Fruit fly (Drosophila melanogaster) whole organism, prepupa: ENCODE results near the gene Sgs5bis.

ENCODE experiments used
- Blimp-1 ChIP-seq: fragments of 200-800 bp; sonication (Bioruptor generic); optimal IDR thresholded peaks from 3 replicates; lab custom pipeline; 2017; ENCODE audit warnings: missing biosample characterization, missing genetic modification characterization, mild to moderate bottlenecking, moderate library complexity, missing genetic modification reagents
- CG10669 ChIP-seq: fragments of 200-800 bp; sonication (Bioruptor generic); optimal IDR thresholded peaks from 3 replicates; lab custom pipeline; 2018; ENCODE audit warnings: missing biosample characterization, mild to moderate bottlenecking, missing genetic modification characterization, moderate library complexity
- CG11294 ChIP-seq: fragments of 200-800 bp; sonication (Bioruptor generic); IDR thresholded peaks from 2 replicates; pipeline ENCODE4 v1.3.6; 2022; ENCODE audit warnings: missing biosample characterization, missing genetic modification characterization
- CG11762 ChIP-seq: fragments of 200-800 bp; sonication (Bioruptor generic); optimal IDR thresholded peaks from 3 replicates; lab custom pipeline; 2016; ENCODE audit warnings: missing biosample characterization, missing genetic modification characterization; ENCODE audit not compliant: insufficient read depth
- CG11902 ChIP-seq: fragments of 200-800 bp; sonication (Bioruptor generic); optimal IDR thresholded peaks from 3 replicates; lab custom pipeline; 2016; ENCODE audit warnings: missing biosample characterization, missing genetic modification characterization
- CG16779 ChIP-seq: fragments of 200-800 bp; sonication (Bioruptor generic); optimal IDR thresholded peaks from 3 replicates; lab custom pipeline; 2017; ENCODE audit warnings: missing biosample characterization, mild to moderate bottlenecking, missing genetic modification characterization
- CG3032 ChIP-seq: fragments of 200-800 bp; optimal IDR thresholded peaks from 2 replicates; lab custom pipeline; 2019; ENCODE audit warnings: missing biosample characterization, mild to moderate bottlenecking, missing genetic modification characterization, moderate library complexity
- CG31627 ChIP-seq: fragments of 200-800 bp; sonication (Bioruptor generic); optimal IDR thresholded peaks from 3 replicates; lab custom pipeline; 2016; ENCODE audit warnings: missing biosample characterization, missing genetic modification characterization
- CG32006 ChIP-seq: fragments of 200-800 bp; sonication (Bioruptor generic); optimal IDR thresholded peaks from 3 replicates; lab custom pipeline; 2017; ENCODE audit warnings: missing biosample characterization, mild to moderate bottlenecking, missing genetic modification characterization
- CG3919 ChIP-seq: fragments of 200-800 bp; sonication (Bioruptor generic); optimal IDR thresholded peaks from 3 replicates; lab custom pipeline; 2016; ENCODE audit warnings: missing biosample characterization, missing genetic modification characterization
- CG6854 ChIP-seq: fragments of 200-800 bp; sonication (Bioruptor generic); optimal IDR thresholded peaks from 2 replicates; lab custom pipeline; 2017; ENCODE audit warnings: missing biosample characterization, mild to moderate bottlenecking, missing genetic modification characterization
- CG7368 ChIP-seq: fragments of 200-800 bp; sonication (Bioruptor generic); optimal IDR thresholded peaks from 3 replicates; lab custom pipeline; 2016; ENCODE audit warnings: missing biosample characterization, missing genetic modification characterization
- CG8119 ChIP-seq: fragments of 200-800 bp; sonication (Bioruptor generic); IDR thresholded peaks from 3 replicates; pipeline ENCODE4 v1.3.6; 2022; ENCODE audit warnings: missing biosample characterization, missing genetic modification characterization
- CG9139 ChIP-seq: fragments of 200-800 bp; sonication (Bioruptor generic); optimal IDR thresholded peaks from 3 replicates; lab custom pipeline; 2017; ENCODE audit warnings: missing biosample characterization, mild to moderate bottlenecking, missing genetic modification characterization
- Eip75B ChIP-seq: fragments of 200-800 bp; sonication (Bioruptor generic); optimal IDR thresholded peaks from 3 replicates; lab custom pipeline; 2016; ENCODE audit warnings: missing biosample characterization, missing genetic modification characterization
- Eip78C ChIP-seq: fragments of 200-800 bp; sonication (Bioruptor generic); peaks from one replicate; lab custom pipeline; 2016; ENCODE audit warnings: missing biosample characterization, missing genetic modification characterization
- Gug ChIP-seq: fragments of 200-800 bp; sonication (Bioruptor generic); IDR thresholded peaks from 2 replicates; pipeline ENCODE4 v1.3.6; 2022; ENCODE audit warnings: missing biosample characterization, missing genetic modification characterization
- Hr39 ChIP-seq: fragments of 200-800 bp; sonication (Bioruptor generic); optimal IDR thresholded peaks from 2 replicates; lab custom pipeline; 2016; ENCODE audit warnings: missing biosample characterization, missing genetic modification characterization
- Hr4 ChIP-seq: fragments of 200-800 bp; sonication (Bioruptor generic); optimal IDR thresholded peaks from 3 replicates; lab custom pipeline; 2016; ENCODE audit warnings: missing biosample characterization, missing genetic modification characterization
- OdsH ChIP-seq: fragments of 200-800 bp; sonication (Bioruptor generic); optimal IDR thresholded peaks from 3 replicates; lab custom pipeline; 2016; ENCODE audit warnings: missing biosample characterization, missing genetic modification characterization
- cyc ChIP-seq: fragments of 200-800 bp; sonication (Bioruptor generic); optimal IDR thresholded peaks from 3 replicates; lab custom pipeline; 2016; ENCODE audit warnings: missing biosample characterization, missing genetic modification characterization
- dac ChIP-seq: fragments of 200-800 bp; sonication (Bioruptor generic); optimal IDR thresholded peaks from 2 replicates; lab custom pipeline; 2017; ENCODE audit warnings: missing biosample characterization, mild to moderate bottlenecking, missing genetic modification characterization
- dsx ChIP-seq: fragments of 200-800 bp; optimal IDR thresholded peaks from 3 replicates; lab custom pipeline; 2019; ENCODE audit warnings: missing biosample characterization, mild to moderate bottlenecking, missing genetic modification characterization, moderate library complexity; ENCODE audit not compliant: poor library complexity, severe bottlenecking
- fd59A ChIP-seq: fragments of 200-800 bp; sonication (Bioruptor generic); optimal IDR thresholded peaks from 2 replicates; lab custom pipeline; 2017; ENCODE audit warnings: missing biosample characterization, mild to moderate bottlenecking, missing genetic modification characterization, missing genetic modification reagents
- fkh ChIP-seq: fragments of 200-800 bp; sonication (Bioruptor generic); optimal IDR thresholded peaks from 3 replicates; lab custom pipeline; 2017; ENCODE audit warnings: missing biosample characterization, mild to moderate bottlenecking, missing genetic modification characterization, moderate library complexity
- net ChIP-seq: fragments of 200-800 bp; sonication (Bioruptor generic); optimal IDR thresholded peaks from 3 replicates; lab custom pipeline; 2016; ENCODE audit warnings: missing biosample characterization, missing genetic modification characterization
- salr ChIP-seq, 2 experiments: fragments of 200-800 bp; sonication (Bioruptor generic); optimal IDR thresholded peaks; 3 replicates each; lab custom pipeline; 2016 to 2018; ENCODE audit warnings: missing biosample characterization in 2 of 2, missing genetic modification characterization in 2 of 2, mild to moderate bottlenecking in 1 of 2
- spab ChIP-seq: fragments of 200-800 bp; sonication (Bioruptor generic); optimal IDR thresholded peaks from 2 replicates; lab custom pipeline; 2017; ENCODE audit warnings: missing biosample characterization, mild to moderate bottlenecking, missing genetic modification characterization, missing genetic modification reagents
- svp ChIP-seq: fragments of 200-800 bp; sonication (Bioruptor generic); peaks from one replicate; lab custom pipeline; 2016; ENCODE audit warnings: missing biosample characterization, missing genetic modification characterization
- topi ChIP-seq: fragments of 200-800 bp; sonication (Bioruptor generic); optimal IDR thresholded peaks from 3 replicates; lab custom pipeline; 2016; ENCODE audit warnings: missing biosample characterization, missing genetic modification characterization
- vri ChIP-seq: fragments of 200-800 bp; sonication (Bioruptor generic); optimal IDR thresholded peaks from 3 replicates; lab custom pipeline; 2016; ENCODE audit warnings: missing biosample characterization, mild to moderate bottlenecking, missing genetic modification characterization

The Sgs5bis gene

dm6 chr3R:17619726-17620282, 25.6 kb downstream of the Sgs5bis start (continued):
- TF ChIP-seq Blimp-1 (no peak), topi (peak; percentile 0), CG6854 (peak; percentile 73), CG11762 (GFP tag; lab: Kevin White, UChicago) (peak; percentile 32), Eip75B (peak; percentile 10), dsx (GFP tag; lab: Kevin White, UChicago) (peak; percentile 79), vri (peak; percentile 42), CG8119 (GFP tag; lab: Robert Waterston, UW) (peak; percentile 82), net (peak; percentile 36), dac (GFP tag; lab: Kevin White, UChicago) (no peak), OdsH (GFP tag; lab: Kevin White, UChicago) (no peak), CG32006 (GFP tag; lab: Kevin White, UChicago) (peak; percentile 33), fkh (GFP tag; lab: Kevin White, UChicago) (peak; percentile 78), spab (peak; percentile 60), CG3919 (GFP tag; lab: Kevin White, UChicago) (peak; percentile 38), CG16779 (peak; percentile 80), CG9139 (GFP tag; lab: Kevin White, UChicago) (peak; percentile 88), Hr4 (no peak), CG3032 (tag; lab: Kevin White, UChicago) (peak; percentile 57), CG11902 (GFP tag; lab: Kevin White, UChicago) (no peak), CG11294 (GFP tag; lab: Robert Waterston, UW) (no peak), CG10669 (peak; percentile 48)

- TF ChIP-seq Eip78C (GFP tag; lab: Kevin White, UChicago), result peak; percentile 46
- TF ChIP-seq Hr39 (GFP tag; lab: Kevin White, UChicago), result no peak
Measured at dm6 chr3R:17622062-17622766, 28.0 kb downstream of the Sgs5bis start, which contains the start of gene CG14323. Gene CG14323 (minus strand): TSS chr3R:17622112.

DNA sequence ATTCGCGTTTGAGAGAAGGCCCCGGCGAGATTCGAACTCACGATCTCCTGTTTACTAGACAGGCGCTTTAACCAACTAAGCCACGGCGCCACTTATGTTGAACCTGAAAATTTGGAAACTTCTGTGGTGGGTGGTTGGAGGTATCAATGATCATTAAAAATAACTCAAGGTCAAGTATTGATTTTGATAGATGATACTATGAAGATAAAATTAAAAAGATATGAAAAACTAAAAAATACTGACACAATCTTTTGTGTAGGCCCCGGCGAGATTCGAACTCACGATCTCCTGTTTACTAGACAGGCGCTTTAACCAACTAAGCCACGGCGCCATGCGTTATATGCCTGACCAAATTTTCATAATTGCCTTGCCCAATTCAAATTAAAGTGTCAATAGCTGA, 30.4 kb downstream of the Sgs5bis start:
- TF ChIP-seq svp, result peak; percentile 53
- no peak for TF ChIP-seq cyc
- TF ChIP-seq Eip78C (GFP tag; lab: Kevin White, UChicago), result peak; percentile 48

DNA sequence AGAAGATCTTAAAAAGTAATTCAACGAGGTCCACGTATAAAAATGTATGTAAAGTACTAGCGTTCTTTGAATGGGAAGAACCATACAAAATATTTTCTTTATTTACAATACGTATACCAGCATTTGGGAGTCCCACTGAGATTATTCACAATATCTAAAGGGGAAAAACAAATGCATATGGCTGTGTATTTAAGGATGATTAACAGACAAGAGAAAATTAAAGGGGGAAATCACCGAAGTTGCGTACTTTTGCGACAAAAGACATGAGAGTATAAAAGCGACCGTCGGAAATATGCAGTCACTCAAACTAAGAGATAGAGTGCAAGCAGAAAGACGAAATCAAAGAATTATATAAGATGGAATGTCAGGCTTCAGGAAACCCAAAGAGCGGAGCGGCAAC, 30.8 kb downstream of the Sgs5bis start, which contains the start of gene AttD:
AttD (plus strand) TSS at position 301 of the 400 bp plus-strand sequence.
- TF ChIP-seq Eip78C (GFP tag; lab: Kevin White, UChicago), result peak; percentile 25
- no peak for TF ChIP-seq fd59A (GFP tag; lab: Kevin White, UChicago)

DNA sequence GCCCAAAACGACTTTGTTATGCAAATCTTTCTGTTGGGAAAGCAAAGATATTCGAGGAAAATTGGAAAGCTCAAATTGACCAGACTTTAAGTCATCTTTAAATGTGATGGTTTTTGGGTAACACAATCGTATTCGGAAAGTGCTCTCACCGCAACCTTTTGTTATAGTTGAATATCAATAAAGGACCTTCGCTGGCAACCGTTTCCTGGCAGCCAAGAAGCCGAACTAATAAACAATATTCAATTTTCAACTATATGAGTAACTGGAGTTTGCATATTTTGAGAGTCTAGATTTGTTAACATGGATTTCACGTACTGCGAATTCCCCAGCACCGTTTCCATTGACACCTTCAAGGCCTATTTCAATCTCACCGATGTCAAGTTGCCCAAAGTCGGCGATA, 32.6 kb downstream of the Sgs5bis start, which contains the start of gene CG14325:
CG14325 (plus strand) TSS at position 301 of the 400 bp plus-strand sequence.
- TF ChIP-seq fkh (GFP tag; lab: Kevin White, UChicago) (no peak), Gug (GFP tag; lab: Robert Waterston, UW) (no peak), fd59A (GFP tag; lab: Kevin White, UChicago) (no peak), salr (GFP tag; optimal IDR thresholded peaks at IDR 0.05; lab: Kevin White, UChicago) (no peak), CG10669 (no peak), CG11762 (GFP tag; lab: Kevin White, UChicago) (no peak), CG7368 (GFP tag; lab: Kevin White, UChicago) (no peak), CG31627 (GFP tag; lab: Kevin White, UChicago) (no peak)
